Worm (Caenorhabditis elegans) whole organism, young adult: Measurements from ENCODE around the gene Y54H5A.2.

ENCODE experiments used
- Y53F4B.3 ChIP-seq: fragments of 200-800 bp; sonication (Bioruptor generic); IDR thresholded peaks from 2 replicates; pipeline ENCODE4 v1.3.6; 2022; ENCODE audit warnings: missing genetic modification reagents, missing genetic modification characterization, missing compliant biosample characterization
- Y79H2A.3 ChIP-seq: fragments of 200-800 bp; sonication (Bioruptor generic); conservative IDR thresholded peaks from 2 replicates; pipeline ENCODE4 v1.3.6; 2022; ENCODE audit warnings: missing genetic modification reagents, missing genetic modification characterization, missing compliant biosample characterization
- ama-1 ChIP-seq, 3 experiments: fragments of 150-350 bp in 1 of 3; sonication (generic microtip) in 2 of 3; optimal IDR thresholded peaks; 2 replicates each; lab custom pipeline; 2014 to 2018; ENCODE audit warnings: missing biosample characterization in 2 of 3, missing genetic modification characterization in 2 of 3, missing genetic modification reagents in 2 of 3
- athp-1 ChIP-seq: sonication (generic microtip); optimal IDR thresholded peaks from 2 replicates; lab custom pipeline; 2017; ENCODE audit warnings: mild to moderate bottlenecking, missing genetic modification characterization, missing compliant biosample characterization
- attf-5 ChIP-seq: fragments of 200-800 bp; sonication (Bioruptor generic); optimal IDR thresholded peaks from 2 replicates; lab custom pipeline; 2018; ENCODE audit warnings: mild to moderate bottlenecking, missing genetic modification characterization, missing compliant biosample characterization
- hrde-1 ChIP-seq: sonication (generic microtip); optimal IDR thresholded peaks from 2 replicates; lab custom pipeline; 2016; ENCODE audit warnings: missing genetic modification characterization, mild to moderate bottlenecking, missing compliant biosample characterization, moderate library complexity, missing genotype, missing genetic modification reagents, borderline replicate concordance
- hsf-1 ChIP-seq: fragments of 200-800 bp; sonication (Bioruptor generic); IDR thresholded peaks from 2 replicates; pipeline ENCODE4 v1.3.6; 2022; ENCODE audit warnings: missing genetic modification reagents, missing genetic modification characterization, missing compliant biosample characterization
- lsl-1 ChIP-seq: fragments of 200-800 bp; sonication (Bioruptor generic); optimal IDR thresholded peaks from 2 replicates; lab custom pipeline; 2018; ENCODE audit warnings: mild to moderate bottlenecking, missing genetic modification characterization, moderate library complexity, missing compliant biosample characterization
- madf-10 ChIP-seq: sonication (generic microtip); optimal IDR thresholded peaks from 2 replicates; lab custom pipeline; 2016; ENCODE audit warnings: mild to moderate bottlenecking, missing genetic modification characterization, missing compliant biosample characterization
- mes-4 ChIP-seq: sonication (generic microtip); optimal IDR thresholded peaks from 2 replicates; lab custom pipeline; 2016; ENCODE audit warnings: missing genotype, missing genetic modification characterization, missing compliant biosample characterization
- nfya-1 ChIP-seq: sonication (generic microtip); optimal IDR thresholded peaks from 2 replicates; lab custom pipeline; 2017; ENCODE audit warnings: antibody characterized with exemption, missing compliant biosample characterization, missing genetic modification characterization, borderline replicate concordance; ENCODE audit not compliant: insufficient read depth
- repo-1 ChIP-seq: sonication (generic microtip); optimal IDR thresholded peaks from 2 replicates; lab custom pipeline; 2017; ENCODE audit warnings: mild to moderate bottlenecking, missing genetic modification characterization, missing compliant biosample characterization
- sdz-38 ChIP-seq: sonication (generic microtip); optimal IDR thresholded peaks from 2 replicates; lab custom pipeline; 2016; ENCODE audit warnings: missing genotype, missing genetic modification characterization, missing compliant biosample characterization
- sea-2 ChIP-seq: fragments of 200-800 bp; sonication (Bioruptor generic); IDR thresholded peaks from 2 replicates; pipeline ENCODE4 v1.3.6; 2022; ENCODE audit warnings: missing genetic modification characterization, missing compliant biosample characterization

ce11 chrIII:5145874-5146273 is 3.5 kb downstream of the Y54H5A.2 start:
- no peak for TF ChIP-seq hrde-1 (tag; lab: Kevin White, UChicago)
- no peak for TF ChIP-seq sdz-38 (tag; lab: Kevin White, UChicago)
- TF ChIP-seq sea-2 (GFP tag; lab: Robert Waterston, UW): no peak
- no peak for TF ChIP-seq Y79H2A.3 (GFP tag; lab: Robert Waterston, UW)
- TF ChIP-seq ama-1 (optimal IDR thresholded peaks at IDR 0.05; lab: Kevin White, UChicago): no peak
- no peak for TF ChIP-seq ama-1 (GFP tag; optimal IDR thresholded peaks at IDR 0.05; lab: Kevin White, UChicago)
- no peak for TF ChIP-seq athp-1 (tag; lab: Kevin White, UChicago)
- TF ChIP-seq nfya-1 (tag; lab: Kevin White, UChicago): no peak
- TF ChIP-seq mes-4 (tag; lab: Kevin White, UChicago): no peak
- no peak for TF ChIP-seq hsf-1 (GFP tag; lab: Robert Waterston, UW)
- no peak for TF ChIP-seq lsl-1 (GFP tag; lab: Kevin White, UChicago)
- TF ChIP-seq repo-1 (tag; lab: Kevin White, UChicago): no peak
- no peak for TF ChIP-seq Y53F4B.3 (GFP tag; lab: Robert Waterston, UW)
- TF ChIP-seq madf-10 (tag; lab: Kevin White, UChicago): no peak
- no peak for TF ChIP-seq attf-5
